Fruit fly (Drosophila melanogaster) whole organism: ENCODE data around the gene Snx1.

Experiments
- CG8478 ChIP-seq: fragments of >200 bp; optimal IDR thresholded peaks from 2 replicates; lab custom pipeline; 2018; ENCODE audit warnings: inconsistent platforms
- Dll ChIP-seq: fragments of >200 bp; optimal IDR thresholded peaks from 2 replicates; lab custom pipeline; 2017
- pan ChIP-seq: fragments of >200 bp; optimal IDR thresholded peaks from 2 replicates; lab custom pipeline; 2017
- psq ChIP-seq: fragments of >200 bp; optimal IDR thresholded peaks from 2 replicates; lab custom pipeline; 2017
- usp ChIP-seq: fragments of >200 bp; optimal IDR thresholded peaks from 2 replicates; lab custom pipeline; 2017; ENCODE audit warnings: missing biosample characterization, missing genetic modification characterization, mixed read lengths

- TF ChIP-seq Dll (lab: Kevin White, UChicago) (no peak), pan (lab: Kevin White, UChicago) (no peak), CG8478 (lab: Kevin White, UChicago) (no peak), psq (no peak), usp (no peak)
These were observed 11.4 kb upstream of the Snx1 start for dm6 chr2L:3438078-3438477.
